Fruit fly (Drosophila melanogaster): ENCODE data around the gene CG13040.

DNA sequence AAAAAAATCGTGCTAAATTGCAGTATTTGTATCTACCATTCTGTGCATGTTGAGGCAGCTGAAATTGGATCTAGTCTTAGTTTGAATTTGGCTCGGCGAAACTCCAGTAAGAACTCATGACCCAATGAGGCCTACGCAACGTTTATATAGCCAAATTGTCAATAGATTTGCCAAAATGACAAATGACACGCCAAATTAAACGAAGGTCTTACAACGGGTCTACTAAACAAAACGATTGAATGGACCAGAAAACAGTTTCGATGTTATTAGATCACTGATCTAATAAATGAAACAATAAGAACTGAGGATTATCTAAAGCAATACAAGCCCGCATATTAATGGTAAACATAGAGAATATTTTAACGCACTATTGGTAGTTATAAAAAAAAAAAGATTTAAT lies 5.4 kb downstream of the CG13040 start, which contains the start of gene CG42718:
- TF ChIP-seq CG11617 (GFP tag; optimal IDR thresholded peaks at IDR 0.05) = no peak
- no peak for TF ChIP-seq pad (GFP tag; optimal IDR thresholded peaks at IDR 0.05)
- TF ChIP-seq tj (GFP tag; optimal IDR thresholded peaks at IDR 0.05) = no peak
- no peak for TF ChIP-seq CG33017 (tag; optimal IDR thresholded peaks at IDR 0.05)
- TF ChIP-seq cnc (optimal IDR thresholded peaks at IDR 0.05) = no peak
- no peak for TF ChIP-seq Crg-1 (GFP tag; optimal IDR thresholded peaks at IDR 0.05)
- no peak for TF ChIP-seq cic (GFP tag; optimal IDR thresholded peaks at IDR 0.05)
- TF ChIP-seq kay (GFP tag; ENCODE audit: borderline replicate concordance) = no peak

Measured in whole organism, adult.